Fruit fly (Drosophila melanogaster): ENCODE measurements around the gene CG10301.

DNA sequence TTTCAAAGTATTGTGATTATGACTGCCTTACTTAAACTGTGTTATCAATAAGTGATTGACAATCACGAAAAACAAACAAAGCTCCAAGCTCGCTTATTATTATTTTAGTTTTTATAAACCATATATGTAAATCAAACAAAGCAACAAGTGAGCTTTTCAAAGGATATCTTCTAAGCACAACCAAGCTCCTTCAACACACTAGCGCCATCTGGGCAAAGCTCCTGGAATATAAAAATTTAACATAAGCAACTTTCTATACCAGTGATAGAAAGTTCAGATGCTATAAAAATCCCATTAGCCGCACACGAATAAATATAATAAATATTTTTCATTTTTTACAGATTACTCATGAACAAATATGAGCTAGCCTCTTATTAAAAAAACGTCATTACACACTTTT is 45.5 kb upstream of the CG10301 start:
- TF ChIP-seq Myc (optimal IDR thresholded peaks at IDR 0.05) = no peak
- TF ChIP-seq OdsH (GFP tag; optimal IDR thresholded peaks at IDR 0.05) = no peak
- TF ChIP-seq woc (GFP tag; optimal IDR thresholded peaks at IDR 0.05) = no peak
